Fruit fly (Drosophila melanogaster): Measurements from ENCODE around the gene Prp18.

dm6 chr3R:19014027-19014426 is 17.0 kb downstream of the Prp18 start:
- TF ChIP-seq insv (optimal IDR thresholded peaks at IDR 0.05) = no peak
- no peak for TF ChIP-seq h (optimal IDR thresholded peaks at IDR 0.05)

Measured in Kc167 (cell line).